Worm (Caenorhabditis elegans) whole organism, midembryonic: ENCODE data around the gene H06I04.3.

Experiments used
- T22C8.4 ChIP-seq: fragments of 200-800 bp; sonication (Bioruptor generic); IDR thresholded peaks from 2 replicates; pipeline ENCODE4 v1.3.6; 2022; ENCODE audit warnings: missing genetic modification characterization, missing compliant biosample characterization
- cog-1 ChIP-seq: sonication (generic microtip); optimal IDR thresholded peaks from 2 replicates; lab custom pipeline; 2016; ENCODE audit warnings: missing genetic modification characterization, missing compliant biosample characterization
- flt-1 ChIP-seq: fragments of 200-800 bp; sonication (Bioruptor generic); IDR thresholded peaks from 2 replicates; pipeline ENCODE4 v1.3.6; 2022; ENCODE audit warnings: missing genetic modification characterization, missing compliant biosample characterization
- klf-2 ChIP-seq: fragments of 200-800 bp; sonication (Bioruptor generic); conservative IDR thresholded peaks from 2 replicates; pipeline ENCODE4 v1.3.6; 2022; ENCODE audit warnings: missing genetic modification reagents, missing genetic modification characterization, missing compliant biosample characterization
- med-1 ChIP-seq: sonication (generic microtip); optimal IDR thresholded peaks from 2 replicates; lab custom pipeline; 2017; ENCODE audit warnings: missing genetic modification characterization, mild to moderate bottlenecking, missing compliant biosample characterization, antibody characterized with exemption, missing genetic modification reagents; ENCODE audit not compliant: insufficient read depth
- ref-1 ChIP-seq: fragments of 200-800 bp; sonication (Bioruptor generic); conservative IDR thresholded peaks from 2 replicates; pipeline ENCODE4 v1.3.6; 2022; ENCODE audit warnings: missing genetic modification reagents, missing genetic modification characterization, missing compliant biosample characterization
- tab-1 ChIP-seq: fragments of 200-800 bp; sonication (Bioruptor generic); IDR thresholded peaks from 2 replicates; pipeline ENCODE4 v1.3.6; 2022; ENCODE audit warnings: missing genetic modification characterization, missing compliant biosample characterization
- ztf-23 ChIP-seq: fragments of 200-800 bp; sonication (Bioruptor generic); IDR thresholded peaks from 2 replicates; pipeline ENCODE4 v1.3.6; 2022; ENCODE audit warnings: missing genetic modification reagents, missing genetic modification characterization, missing compliant biosample characterization
- ztf-29 ChIP-seq: fragments of 200-800 bp; sonication (Bioruptor generic); IDR thresholded peaks from 2 replicates; pipeline ENCODE4 v1.3.6; 2022; ENCODE audit warnings: missing genetic modification reagents, missing genetic modification characterization, missing compliant biosample characterization

ce11 chrIII:3067909-3068455, 2.3 kb upstream of the H06I04.3 start, which contains the start of gene ubl-1:
- TF ChIP-seq ztf-23 (GFP tag; lab: Robert Waterston, UW) (0 out of 2 replicates have a peak, but pooled peaks have one; percentile 36), tab-1 (GFP tag; lab: Robert Waterston, UW) (no peak), med-1 (no peak), cog-1 (tag; lab: Kevin White, UChicago) (no peak), ztf-29 (GFP tag; lab: Robert Waterston, UW) (no peak), T22C8.4 (no peak), flt-1 (GFP tag; lab: Robert Waterston, UW) (no peak), klf-2 (no peak), ref-1 (GFP tag; lab: Robert Waterston, UW) (no peak)
